Worm (Caenorhabditis elegans): ENCODE data around the gene F32E10.5.
A peak's percentile ranks its signal among the peaks of the same experiment; 100 is the strongest.

Gene F32E10.5

ce11 chrIV:7549844-7550243 lies 28.3 kb downstream of the F32E10.5 start (continued):
- TF ChIP-seq rbr-2 (tag; optimal IDR thresholded peaks at IDR 0.05) (peak; percentile 2), hlh-11 (tag; optimal IDR thresholded peaks at IDR 0.05) (peak; percentile 79), hif-1 (tag; optimal IDR thresholded peaks at IDR 0.05) (peak in 1 of 2 experiments; percentile 8), dve-1 (tag; optimal IDR thresholded peaks at IDR 0.05; ENCODE audit: insufficient read depth) (peak; percentile 61), Y48G9A.11 (GFP tag; IDR thresholded peaks at IDR 0.05) (0 out of 2 replicates have a peak, but pooled peaks have one; percentile 21), pqm-1 (tag; optimal IDR thresholded peaks at IDR 0.05) (peak; percentile 42), zfp-2 (tag; optimal IDR thresholded peaks at IDR 0.05) (no peak), ceh-32 (tag; optimal IDR thresholded peaks at IDR 0.05; ENCODE audit: poor library complexity) (no peak), F10B5.3 (tag; optimal IDR thresholded peaks at IDR 0.05) (no peak), nhr-41 (GFP tag; IDR thresholded peaks at IDR 0.05) (peak; percentile 65; the same call in 1 of the 2 replicates), lin-13 (GFP tag; optimal IDR thresholded peaks at IDR 0.05) (peak; percentile 29), daf-16 (GFP tag; optimal IDR thresholded peaks at IDR 0.05) (no peak), daf-16 (tag; optimal IDR thresholded peaks at IDR 0.05) (peak; percentile 83), nhr-42 (GFP tag; IDR thresholded peaks at IDR 0.05) (peak; percentile 58; the same call in 1 of the 2 replicates), daf-19 (GFP tag; conservative IDR thresholded peaks at IDR 0.05) (no peak), mxl-2 (GFP tag; conservative IDR thresholded peaks at IDR 0.05) (no peak), mes-2 (tag; optimal IDR thresholded peaks at IDR 0.05; ENCODE audit: poor library complexity, severe bottlenecking) (peak; percentile 68), egl-43 (GFP tag; IDR thresholded peaks at IDR 0.05) (peak; percentile 54; the same call in 1 of the 2 replicates), dmd-6 (GFP tag; IDR thresholded peaks at IDR 0.05) (peak; percentile 81), nhr-77 (tag; optimal IDR thresholded peaks at IDR 0.05) (peak; percentile 19), lin-38 (GFP tag; IDR thresholded peaks at IDR 0.05) (peak; percentile 80), nhr-48 (tag; optimal IDR thresholded peaks at IDR 0.05) (peak; percentile 20), Y105C5A.15 (GFP tag; IDR thresholded peaks at IDR 0.05) (no peak), gei-8 (GFP tag; optimal IDR thresholded peaks at IDR 0.05) (no peak)

ce11 chrIV:7547843-7548578 lies 30.2 kb downstream of the F32E10.5 start, which contains the start of the genes cdd-2 and oef-1:
Gene cdd-2, minus strand, starts transcription at chrIV:7547893.
Gene oef-1, plus strand, starts transcription at chrIV:7548417.
- TF ChIP-seq nhr-42 (GFP tag; IDR thresholded peaks at IDR 0.05) (no peak), snpc-1.2 (GFP tag; IDR thresholded peaks at IDR 0.05) (peak; percentile 85), tra-1 (GFP tag; IDR thresholded peaks at IDR 0.05) (0 out of 2 replicates have a peak, but pooled peaks have one; percentile 30), lin-38 (GFP tag; IDR thresholded peaks at IDR 0.05) (peak; percentile 99), arid-1 (GFP tag; conservative IDR thresholded peaks at IDR 0.05) (0 out of 2 replicates have a peak, but pooled peaks have one; percentile 59), F49E8.2 (tag; optimal IDR thresholded peaks at IDR 0.05; ENCODE audit: borderline replicate concordance) (peak; percentile 92), vab-7 (GFP tag; IDR thresholded peaks at IDR 0.05) (peak; percentile 37; the same call in 1 of the 2 replicates), Y48G9A.11 (GFP tag; IDR thresholded peaks at IDR 0.05) (peak; percentile 89), dmd-8 (GFP tag; IDR thresholded peaks at IDR 0.05) (no peak), unc-130 (GFP tag; optimal IDR thresholded peaks at IDR 0.05) (peak; percentile 70)

- peak; percentile 39 for TF ChIP-seq aha-1 (tag)
- no peak for TF ChIP-seq ces-1 (GFP tag; optimal IDR thresholded peaks at IDR 0.05)
- no peak for TF ChIP-seq mdt-29 (GFP tag; IDR thresholded peaks at IDR 0.05)
- no peak for TF ChIP-seq ceh-20 (GFP tag; IDR thresholded peaks at IDR 0.05)
- peak in 1 of 2 experiments; percentile 95 for TF ChIP-seq unc-62 (GFP tag; optimal IDR thresholded peaks at IDR 0.05 in 1 of 2)
- TF ChIP-seq unc-62 (tag; optimal IDR thresholded peaks at IDR 0.05), result no peak
- TF ChIP-seq zag-1 (tag; optimal IDR thresholded peaks at IDR 0.05), result no peak
- TF ChIP-seq mdl-1 (tag; optimal IDR thresholded peaks at IDR 0.05), result no peak
Observed at ce11 chrIV:7543662-7544061, 34.5 kb downstream of the F32E10.5 start.

All from whole organism, L4 larva.